Worm (Caenorhabditis elegans): ENCODE measurements around the gene B0280.2.

DNA sequence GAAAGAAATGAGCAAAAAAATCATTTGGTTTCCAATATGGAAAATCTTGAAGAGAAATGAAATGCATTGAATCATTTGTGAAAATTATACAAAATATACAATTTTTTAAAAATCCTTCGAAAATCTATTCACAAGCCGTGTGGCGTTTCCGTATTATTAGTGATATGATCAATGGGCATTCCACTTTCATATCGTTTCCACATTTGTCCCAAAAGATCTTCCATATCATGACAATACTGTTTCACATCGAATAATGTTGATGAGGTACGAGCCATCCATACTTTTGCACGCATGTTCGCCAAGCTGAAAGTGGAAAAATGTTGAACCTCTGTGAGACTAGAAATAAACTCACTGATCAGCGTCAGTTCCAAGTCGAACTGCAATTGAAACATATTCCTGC, 21.9 kb downstream of the B0280.2 start:
- TF ChIP-seq egl-27 (tag; optimal IDR thresholded peaks at IDR 0.05) (no peak), nhr-10 (tag; optimal IDR thresholded peaks at IDR 0.05) (no peak), mab-5 (tag; optimal IDR thresholded peaks at IDR 0.05) (no peak), gmeb-1 (tag; optimal IDR thresholded peaks at IDR 0.05) (no peak), aly-2 (tag; optimal IDR thresholded peaks at IDR 0.05) (no peak), ztf-1 (GFP tag; conservative IDR thresholded peaks at IDR 0.05) (no peak), nhr-11 (tag; optimal IDR thresholded peaks at IDR 0.05) (no peak)

All from whole organism, L2 larva.